Worm (Caenorhabditis elegans) whole organism, mixed stage, embryonic: ENCODE measurements around the gene T09B9.1.

ENCODE experiments used
- M03D4.4 ChIP-seq: sonication (generic microtip); optimal IDR thresholded peaks from 2 replicates; lab custom pipeline; 2017; ENCODE audit warnings: mild to moderate bottlenecking, missing genetic modification characterization, missing compliant biosample characterization
- bed-3 ChIP-seq: fragments of 200-800 bp; sonication (Bioruptor generic); optimal IDR thresholded peaks from 3 replicates; lab custom pipeline; 2018; ENCODE audit warnings: mild to moderate bottlenecking, missing genetic modification characterization, moderate library complexity, missing compliant biosample characterization
- blmp-1 ChIP-seq: fragments of 150-350 bp; optimal IDR thresholded peaks from 2 replicates; lab custom pipeline; 2014; ENCODE audit warnings: missing biosample characterization, missing genetic modification characterization
- ceh-43 ChIP-seq: fragments of 200-800 bp; sonication (Bioruptor generic); optimal IDR thresholded peaks from 2 replicates; lab custom pipeline; 2018; ENCODE audit warnings: mild to moderate bottlenecking, missing genetic modification characterization, moderate library complexity, missing compliant biosample characterization
- ces-1 ChIP-seq: fragments of 150-350 bp; optimal IDR thresholded peaks from 2 replicates; lab custom pipeline; 2014; ENCODE audit warnings: missing biosample characterization, missing genetic modification reagents, missing genetic modification characterization
- elt-1 ChIP-seq: sonication (generic microtip); optimal IDR thresholded peaks from 2 replicates; lab custom pipeline; 2017; ENCODE audit warnings: missing genetic modification characterization, mild to moderate bottlenecking, missing compliant biosample characterization, antibody characterized with exemption, moderate library complexity, borderline replicate concordance; ENCODE audit not compliant: insufficient read depth
- elt-3 ChIP-seq: fragments of 150-350 bp; optimal IDR thresholded peaks from 2 replicates; lab custom pipeline; 2014; ENCODE audit warnings: missing biosample characterization, missing genetic modification characterization
- flh-1 ChIP-seq: fragments of 200-800 bp; sonication (Bioruptor generic); optimal IDR thresholded peaks from 2 replicates; lab custom pipeline; 2018; ENCODE audit warnings: mild to moderate bottlenecking, missing genetic modification characterization, moderate library complexity, missing compliant biosample characterization
- ham-2 ChIP-seq: fragments of 200-800 bp; sonication (Bioruptor generic); optimal IDR thresholded peaks from 2 replicates; lab custom pipeline; 2018; ENCODE audit warnings: mild to moderate bottlenecking, missing genetic modification characterization, missing compliant biosample characterization
- hlh-1 ChIP-seq: fragments of 150-350 bp; optimal IDR thresholded peaks from 2 replicates; lab custom pipeline; 2014; ENCODE audit warnings: missing biosample characterization, missing genetic modification reagents, missing genetic modification characterization
- lin-13 ChIP-seq: fragments of 150-350 bp; optimal IDR thresholded peaks from 2 replicates; lab custom pipeline; 2014; ENCODE audit warnings: missing biosample characterization, missing genetic modification characterization
- lin-32 ChIP-seq: fragments of 200-800 bp; sonication (Bioruptor generic); optimal IDR thresholded peaks from 2 replicates; lab custom pipeline; 2018; ENCODE audit warnings: mild to moderate bottlenecking, missing genetic modification characterization, missing compliant biosample characterization
- lsy-2 ChIP-seq: fragments of 150-350 bp; optimal IDR thresholded peaks from 2 replicates; lab custom pipeline; 2014; ENCODE audit warnings: missing biosample characterization, missing genetic modification characterization
- mab-5 ChIP-seq: fragments of 150-350 bp; optimal IDR thresholded peaks from 2 replicates; lab custom pipeline; 2014; ENCODE audit warnings: missing biosample characterization, missing genetic modification characterization
- mep-1 ChIP-seq: fragments of 150-350 bp; optimal IDR thresholded peaks from 2 replicates; lab custom pipeline; 2017; ENCODE audit warnings: missing biosample characterization, missing genetic modification reagents, missing genetic modification characterization, inconsistent platforms
- nhr-12 ChIP-seq: fragments of 150-350 bp; optimal IDR thresholded peaks from 2 replicates; lab custom pipeline; 2014; ENCODE audit warnings: missing biosample characterization, missing genetic modification characterization
- nhr-2 ChIP-seq: fragments of 150-350 bp; optimal IDR thresholded peaks from 2 replicates; lab custom pipeline; 2014; ENCODE audit warnings: missing biosample characterization, missing genetic modification characterization
- nhr-28 ChIP-seq: fragments of 150-350 bp; optimal IDR thresholded peaks from 2 replicates; lab custom pipeline; 2014; ENCODE audit warnings: missing biosample characterization, missing genetic modification characterization
- nhr-76 ChIP-seq: sonication (generic microtip); optimal IDR thresholded peaks from 2 replicates; lab custom pipeline; 2017; ENCODE audit warnings: missing biosample characterization, missing genetic modification characterization
- pha-4 ChIP-seq: fragments of 150-350 bp; optimal IDR thresholded peaks from 2 replicates; lab custom pipeline; 2018; ENCODE audit warnings: missing biosample characterization, missing genetic modification reagents, missing genetic modification characterization
- sem-2 ChIP-seq: fragments of 200-800 bp; sonication (Bioruptor generic); optimal IDR thresholded peaks from 2 replicates; lab custom pipeline; 2018; ENCODE audit warnings: mild to moderate bottlenecking, missing genetic modification characterization, missing compliant biosample characterization
- snpc-4 ChIP-seq: fragments of 150-350 bp; optimal IDR thresholded peaks from 2 replicates; lab custom pipeline; 2014; ENCODE audit warnings: missing biosample characterization, missing genetic modification characterization
- sptf-1 ChIP-seq: sonication (generic microtip); optimal IDR thresholded peaks from 2 replicates; lab custom pipeline; 2017; ENCODE audit warnings: mild to moderate bottlenecking, missing genetic modification characterization, moderate library complexity, missing compliant biosample characterization
- tbx-8 ChIP-seq: fragments of 200-800 bp; sonication (Bioruptor generic); optimal IDR thresholded peaks from 2 replicates; lab custom pipeline; 2018; ENCODE audit warnings: mild to moderate bottlenecking, missing genetic modification characterization, moderate library complexity, missing compliant biosample characterization
- unc-120 ChIP-seq: sonication (generic microtip); optimal IDR thresholded peaks from 2 replicates; lab custom pipeline; 2017; ENCODE audit warnings: missing genetic modification characterization, missing compliant biosample characterization; ENCODE audit not compliant: poor library complexity, severe bottlenecking
- unc-39 ChIP-seq: fragments of 150-350 bp; optimal IDR thresholded peaks from 2 replicates; lab custom pipeline; 2014; ENCODE audit warnings: missing biosample characterization, missing genetic modification characterization
- unc-62 ChIP-seq: fragments of 150-350 bp; optimal IDR thresholded peaks from 2 replicates; lab custom pipeline; 2014; ENCODE audit warnings: missing biosample characterization, missing genetic modification reagents, missing genetic modification characterization
- zip-8 ChIP-seq: fragments of 150-350 bp; optimal IDR thresholded peaks from 2 replicates; lab custom pipeline; 2014; ENCODE audit warnings: missing biosample characterization, missing genetic modification characterization
- ztf-11 ChIP-seq: fragments of 150-350 bp; optimal IDR thresholded peaks from 2 replicates; lab custom pipeline; 2014; ENCODE audit warnings: missing biosample characterization, missing genetic modification characterization

The T09B9.1 gene

ce11 chrX:9782389-9782939 lies 25.4 kb downstream of the T09B9.1 start:
- TF ChIP-seq lsy-2 = no peak
- no peak for TF ChIP-seq sptf-1 (tag; lab: Kevin White, UChicago)
- TF ChIP-seq zip-8 (tag; lab: Kevin White, UChicago) = no peak

- no peak for TF ChIP-seq snpc-4 (tag; lab: Kevin White, UChicago)
- no peak for TF ChIP-seq nhr-76 (tag; lab: Kevin White, UChicago)
- TF ChIP-seq elt-1 (tag; lab: Kevin White, UChicago) = no peak
- TF ChIP-seq ztf-11 (tag; lab: Kevin White, UChicago) = no peak
- no peak for TF ChIP-seq nhr-2
- no peak for TF ChIP-seq unc-39
- TF ChIP-seq flh-1 = no peak
- TF ChIP-seq ces-1 (GFP tag; lab: Kevin White, UChicago) = no peak
- no peak for TF ChIP-seq nhr-28 (tag; lab: Kevin White, UChicago)
- TF ChIP-seq blmp-1 (tag; lab: Kevin White, UChicago) = no peak
- TF ChIP-seq ham-2 (GFP tag; lab: Kevin White, UChicago) = no peak
- no peak for TF ChIP-seq hlh-1
- no peak for TF ChIP-seq sptf-1 (tag; lab: Kevin White, UChicago)
- TF ChIP-seq tbx-8 = no peak
- no peak for TF ChIP-seq unc-120 (tag; lab: Kevin White, UChicago)
- TF ChIP-seq ceh-43 (GFP tag; lab: Kevin White, UChicago) = no peak
- TF ChIP-seq mep-1 = no peak
- TF ChIP-seq unc-62 (GFP tag; lab: Kevin White, UChicago) = no peak
- no peak for TF ChIP-seq elt-3 (tag; lab: Kevin White, UChicago)
These were observed 28.8 kb downstream of the T09B9.1 start for ce11 chrX:9785865-9786264.

- no peak for TF ChIP-seq nhr-76 (tag; lab: Kevin White, UChicago)
- no peak for TF ChIP-seq hlh-1
- no peak for TF ChIP-seq tbx-8
- TF ChIP-seq bed-3 (GFP tag; lab: Kevin White, UChicago) = no peak
- TF ChIP-seq ceh-43 (GFP tag; lab: Kevin White, UChicago) = no peak
- TF ChIP-seq unc-39 = no peak
- no peak for TF ChIP-seq lin-13 (tag; lab: Kevin White, UChicago)
- TF ChIP-seq blmp-1 (tag; lab: Kevin White, UChicago) = no peak
- TF ChIP-seq sem-2 (GFP tag; lab: Kevin White, UChicago) = no peak
- no peak for TF ChIP-seq flh-1
- no peak for TF ChIP-seq ztf-11 (tag; lab: Kevin White, UChicago)
- TF ChIP-seq lin-32 (GFP tag; lab: Kevin White, UChicago) = no peak
- no peak for TF ChIP-seq sptf-1 (tag; lab: Kevin White, UChicago)
- no peak for TF ChIP-seq M03D4.4
- no peak for TF ChIP-seq mab-5 (tag; lab: Kevin White, UChicago)
- TF ChIP-seq nhr-28 (tag; lab: Kevin White, UChicago) = no peak
- no peak for TF ChIP-seq unc-62 (GFP tag; lab: Kevin White, UChicago)
- TF ChIP-seq elt-3 (tag; lab: Kevin White, UChicago) = no peak
These were observed 32.0 kb downstream of the T09B9.1 start, which contains the start of gene F36G3.1 for ce11 chrX:9789110-9789509. F36G3.1 (minus strand) TSS chrX:9789210.

- TF ChIP-seq nhr-2 = no peak
- TF ChIP-seq lin-32 (GFP tag; lab: Kevin White, UChicago) = no peak
- TF ChIP-seq ztf-11 (tag; lab: Kevin White, UChicago) = no peak
- no peak for TF ChIP-seq mab-5 (tag; lab: Kevin White, UChicago)
- TF ChIP-seq hlh-1 = no peak
- TF ChIP-seq nhr-28 (tag; lab: Kevin White, UChicago) = no peak
- no peak for TF ChIP-seq unc-62 (GFP tag; lab: Kevin White, UChicago)
- no peak for TF ChIP-seq elt-1 (tag; lab: Kevin White, UChicago)
- TF ChIP-seq sem-2 (GFP tag; lab: Kevin White, UChicago) = no peak
- TF ChIP-seq ceh-43 (GFP tag; lab: Kevin White, UChicago) = no peak
These were observed 37.1 kb downstream of the T09B9.1 start, which contains the start of gene F36G3.2 for ce11 chrX:9794173-9794572. F36G3.2 (minus strand) TSS chrX:9794273.

- TF ChIP-seq sptf-1 (tag; lab: Kevin White, UChicago) (no peak), M03D4.4 (no peak), nhr-76 (tag; lab: Kevin White, UChicago) (no peak), blmp-1 (tag; lab: Kevin White, UChicago) (no peak), nhr-12 (tag; lab: Kevin White, UChicago) (no peak), pha-4 (tag; lab: Kevin White, UChicago) (no peak)
These were observed 38.5 kb downstream of the T09B9.1 start for ce11 chrX:9795579-9795978.
